Worm (Caenorhabditis elegans): ENCODE data around the gene pwp-1.
A peak's percentile ranks its signal among the peaks of the same experiment; 100 is the strongest.

pwp-1 gene

DNA sequence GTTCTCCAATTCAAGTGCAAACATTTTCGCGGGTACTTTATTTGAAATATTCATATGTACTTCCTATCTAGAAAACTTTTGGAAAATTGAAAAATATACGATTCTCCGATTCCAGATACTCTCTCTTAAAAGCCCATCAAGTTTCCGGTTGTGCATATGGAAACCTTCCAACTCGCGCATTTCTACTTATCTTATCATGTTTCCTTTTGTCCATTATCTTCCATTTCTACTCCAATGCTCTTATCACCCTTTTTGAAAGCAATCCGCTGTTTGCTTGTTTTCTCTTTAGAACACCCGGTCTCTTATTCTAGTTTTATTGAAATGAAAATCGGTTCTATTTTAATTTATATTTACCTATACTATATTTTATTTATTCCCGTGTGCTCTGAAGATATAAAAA lies 14.7 kb downstream of the pwp-1 start, which contains the start of gene C48D1.5:
TSS of gene C48D1.5 (plus strand) at position 301 of the 400 bp plus-strand sequence.
- TF ChIP-seq klf-2 (GFP tag; conservative IDR thresholded peaks at IDR 0.05) (no peak), ref-1 (GFP tag; conservative IDR thresholded peaks at IDR 0.05) (no peak), tab-1 (GFP tag; IDR thresholded peaks at IDR 0.05) (no peak), flt-1 (GFP tag; IDR thresholded peaks at IDR 0.05) (no peak), ztf-23 (GFP tag; IDR thresholded peaks at IDR 0.05) (no peak), ztf-29 (GFP tag; IDR thresholded peaks at IDR 0.05) (no peak), med-1 (GFP tag; optimal IDR thresholded peaks at IDR 0.05; ENCODE audit: insufficient read depth) (no peak), T22C8.4 (GFP tag; IDR thresholded peaks at IDR 0.05) (no peak), cog-1 (tag; optimal IDR thresholded peaks at IDR 0.05) (no peak)

DNA sequence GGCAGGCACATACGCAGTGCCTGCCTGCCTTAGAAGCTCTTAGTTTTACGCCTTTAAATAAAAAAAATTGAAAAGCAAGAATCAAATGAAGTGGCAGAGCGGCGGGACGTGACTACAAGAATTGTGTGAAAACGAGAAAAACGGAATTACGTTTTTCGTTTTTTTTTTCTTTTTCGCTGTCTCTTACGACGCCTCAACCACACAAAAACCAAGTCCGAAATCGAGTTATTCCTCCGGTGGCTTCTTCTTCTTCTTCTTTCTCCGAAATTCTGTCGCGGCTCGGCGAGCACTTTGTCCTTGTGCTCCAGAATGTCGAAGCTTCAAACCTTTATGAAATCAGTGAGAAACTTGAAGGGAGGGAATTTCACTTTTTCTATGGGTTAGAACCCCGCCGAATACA lies 15.8 kb downstream of the pwp-1 start:
- no peak for TF ChIP-seq T22C8.4 (GFP tag; IDR thresholded peaks at IDR 0.05)

DNA sequence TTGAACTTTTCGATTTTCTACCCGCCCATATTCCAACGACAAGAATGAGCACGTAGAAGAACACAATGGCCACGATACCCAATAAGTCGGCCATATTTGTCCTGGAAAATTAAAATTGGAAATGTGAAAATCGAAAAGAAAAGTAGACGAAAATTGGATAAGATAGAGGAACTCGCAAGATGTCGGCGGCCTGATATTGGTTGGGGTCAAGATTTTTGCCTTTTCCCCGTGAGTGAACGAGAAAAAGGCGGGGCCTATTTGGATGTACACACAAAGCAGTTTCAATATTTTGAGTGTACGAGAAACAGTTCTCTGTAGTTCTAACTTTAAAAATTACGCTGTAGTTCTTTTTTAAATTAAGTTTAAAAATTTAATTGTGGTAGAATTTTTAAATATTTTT lies 21.9 kb downstream of the pwp-1 start, which contains the start of gene cho-1:
TSS of gene cho-1 (minus strand) at position 101 of the 400 bp plus-strand sequence.
- no peak for TF ChIP-seq cog-1 (tag; optimal IDR thresholded peaks at IDR 0.05)
- TF ChIP-seq T22C8.4 (GFP tag; IDR thresholded peaks at IDR 0.05): no peak
- TF ChIP-seq med-1 (GFP tag; optimal IDR thresholded peaks at IDR 0.05; ENCODE audit: insufficient read depth): no peak
- no peak for TF ChIP-seq ref-1 (GFP tag; conservative IDR thresholded peaks at IDR 0.05)
- TF ChIP-seq ztf-23 (GFP tag; IDR thresholded peaks at IDR 0.05): no peak
- TF ChIP-seq klf-2 (GFP tag; conservative IDR thresholded peaks at IDR 0.05): no peak
- no peak for TF ChIP-seq tab-1 (GFP tag; IDR thresholded peaks at IDR 0.05)
- no peak for TF ChIP-seq ztf-29 (GFP tag; IDR thresholded peaks at IDR 0.05)
- no peak for TF ChIP-seq flt-1 (GFP tag; IDR thresholded peaks at IDR 0.05)

DNA sequence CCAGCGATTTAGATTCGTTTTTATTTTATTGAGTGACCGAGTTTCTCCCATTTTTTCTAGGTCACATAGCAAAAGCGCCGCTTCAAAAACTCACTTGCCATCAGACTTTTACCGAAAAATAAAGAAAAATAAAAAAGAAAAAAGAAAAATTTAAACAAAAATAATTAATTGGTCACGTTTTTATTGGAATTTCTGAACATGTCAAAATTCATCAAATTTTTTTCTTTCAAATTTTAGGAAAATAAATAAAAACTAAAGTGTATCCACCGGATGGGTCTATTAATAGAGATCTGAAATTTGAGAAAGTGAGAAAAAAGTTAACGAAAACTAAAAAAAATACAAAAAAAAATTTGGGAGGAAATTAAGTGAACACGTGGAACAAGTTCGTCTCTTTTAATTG lies 26.8 kb downstream of the pwp-1 start, which contains the start of gene C48D1.9:
TSS of gene C48D1.9 (minus strand) at position 101 of the 400 bp plus-strand sequence.
- TF ChIP-seq med-1 (GFP tag; optimal IDR thresholded peaks at IDR 0.05; ENCODE audit: insufficient read depth) (no peak), tab-1 (GFP tag; IDR thresholded peaks at IDR 0.05) (no peak), ztf-23 (GFP tag; IDR thresholded peaks at IDR 0.05) (no peak), cog-1 (tag; optimal IDR thresholded peaks at IDR 0.05) (no peak), klf-2 (GFP tag; conservative IDR thresholded peaks at IDR 0.05) (no peak), flt-1 (GFP tag; IDR thresholded peaks at IDR 0.05) (no peak), T22C8.4 (GFP tag; IDR thresholded peaks at IDR 0.05) (no peak), ref-1 (GFP tag; conservative IDR thresholded peaks at IDR 0.05) (no peak), ztf-29 (GFP tag; IDR thresholded peaks at IDR 0.05) (no peak)

DNA sequence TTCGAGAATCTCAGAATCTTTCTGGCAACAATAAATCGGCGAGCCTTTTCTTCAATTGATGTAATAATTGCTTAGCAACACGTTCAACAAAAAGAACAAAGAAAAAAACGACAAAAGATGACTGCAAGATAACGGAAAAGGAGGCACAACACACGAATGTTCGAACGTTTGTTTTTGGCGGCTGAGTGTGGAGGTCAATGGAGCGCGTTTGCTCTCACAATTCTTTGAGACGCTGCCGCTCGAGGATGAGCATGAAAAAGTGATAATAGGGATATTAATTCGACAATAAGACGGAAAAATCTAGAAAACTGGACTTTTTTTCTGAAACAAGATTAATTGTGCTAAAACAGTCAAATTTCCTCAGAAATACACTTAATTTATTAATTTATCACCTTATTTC lies 30.5 kb downstream of the pwp-1 start:
- peak; percentile 21 for TF ChIP-seq cog-1 (tag; optimal IDR thresholded peaks at IDR 0.05)
- no peak for TF ChIP-seq klf-2 (GFP tag; conservative IDR thresholded peaks at IDR 0.05)

DNA sequence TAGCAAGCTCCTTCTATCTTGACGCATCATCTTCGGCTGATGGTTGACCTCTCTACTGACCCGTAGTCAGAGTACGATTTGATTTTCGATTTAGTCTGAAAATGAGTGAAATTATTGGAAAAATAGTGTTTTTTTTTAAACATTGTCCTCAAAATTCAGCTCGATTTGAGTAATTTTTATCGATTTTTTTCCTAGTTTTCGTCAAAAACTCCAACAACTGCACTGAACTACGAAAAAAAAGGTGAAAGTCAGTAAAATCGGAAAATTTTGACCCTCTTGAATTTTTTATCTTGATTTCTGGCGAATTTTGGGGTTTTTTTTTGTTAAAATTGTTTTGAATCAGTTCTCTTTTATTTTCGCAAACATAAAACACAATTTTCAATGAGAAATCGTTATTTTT lies 32.3 kb downstream of the pwp-1 start, which contains the start of gene ced-3:
TSS of gene ced-3 (minus strand) at position 101 of the 400 bp plus-strand sequence.
- TF ChIP-seq T22C8.4 (GFP tag; IDR thresholded peaks at IDR 0.05) (no peak), ref-1 (GFP tag; conservative IDR thresholded peaks at IDR 0.05) (no peak), ztf-29 (GFP tag; IDR thresholded peaks at IDR 0.05) (no peak), tab-1 (GFP tag; IDR thresholded peaks at IDR 0.05) (no peak), med-1 (GFP tag; optimal IDR thresholded peaks at IDR 0.05; ENCODE audit: insufficient read depth) (no peak), flt-1 (GFP tag; IDR thresholded peaks at IDR 0.05) (no peak), klf-2 (GFP tag; conservative IDR thresholded peaks at IDR 0.05) (no peak), cog-1 (tag; optimal IDR thresholded peaks at IDR 0.05) (no peak), ztf-23 (GFP tag; IDR thresholded peaks at IDR 0.05) (no peak)

DNA sequence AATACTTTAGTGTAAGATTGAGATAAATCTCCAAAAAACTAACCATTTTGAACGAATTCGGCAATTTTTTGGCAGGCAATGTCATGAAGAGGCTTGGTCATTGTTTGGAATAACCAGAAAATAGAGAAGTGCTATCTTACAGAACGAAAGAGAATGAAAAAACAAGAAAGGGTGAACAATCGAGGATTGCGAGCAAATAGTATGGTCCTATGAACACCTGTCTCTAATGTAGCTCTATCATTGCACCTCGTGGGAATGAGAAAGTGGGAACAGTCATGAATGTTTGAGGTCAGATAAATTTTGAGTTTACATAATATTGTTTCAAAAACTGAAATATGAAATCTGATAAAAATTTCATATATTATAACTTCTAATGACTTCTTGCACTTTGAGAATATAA lies 39.1 kb downstream of the pwp-1 start, which contains the start of gene C48D1.1:
TSS of gene C48D1.1 (minus strand) at position 101 of the 400 bp plus-strand sequence.
- no peak for TF ChIP-seq tab-1 (GFP tag; IDR thresholded peaks at IDR 0.05)
- TF ChIP-seq cog-1 (tag; optimal IDR thresholded peaks at IDR 0.05): no peak
- TF ChIP-seq ztf-23 (GFP tag; IDR thresholded peaks at IDR 0.05): no peak
- TF ChIP-seq med-1 (GFP tag; optimal IDR thresholded peaks at IDR 0.05; ENCODE audit: insufficient read depth): no peak
- no peak for TF ChIP-seq klf-2 (GFP tag; conservative IDR thresholded peaks at IDR 0.05)
- no peak for TF ChIP-seq ztf-29 (GFP tag; IDR thresholded peaks at IDR 0.05)
- no peak for TF ChIP-seq flt-1 (GFP tag; IDR thresholded peaks at IDR 0.05)
- TF ChIP-seq T22C8.4 (GFP tag; IDR thresholded peaks at IDR 0.05): no peak
- no peak for TF ChIP-seq ref-1 (GFP tag; conservative IDR thresholded peaks at IDR 0.05)

DNA sequence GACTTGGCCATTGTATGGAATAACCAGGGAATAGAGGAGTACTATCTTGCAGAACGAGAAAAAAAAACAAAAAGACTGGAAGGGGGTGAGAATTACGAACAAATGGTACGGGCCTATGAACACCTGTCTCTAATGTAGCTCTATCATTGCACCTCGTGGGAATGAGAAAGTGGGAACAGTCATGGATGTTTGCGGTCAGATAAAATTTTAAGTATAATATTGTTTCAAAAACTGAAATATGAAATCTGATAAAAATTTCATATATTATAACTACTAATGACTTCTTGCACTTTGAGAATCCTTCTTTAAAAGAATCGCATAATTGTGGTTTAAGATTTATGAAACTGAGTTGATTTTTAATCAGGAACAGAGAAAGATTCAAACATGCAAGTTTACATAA lies 43.1 kb downstream of the pwp-1 start, which contains the start of gene F58D2.5:
TSS of gene F58D2.5 (minus strand) at position 101 of the 400 bp plus-strand sequence.
- no peak for TF ChIP-seq ref-1 (GFP tag; conservative IDR thresholded peaks at IDR 0.05)
- no peak for TF ChIP-seq klf-2 (GFP tag; conservative IDR thresholded peaks at IDR 0.05)
- TF ChIP-seq tab-1 (GFP tag; IDR thresholded peaks at IDR 0.05): no peak
- TF ChIP-seq T22C8.4 (GFP tag; IDR thresholded peaks at IDR 0.05): no peak
- TF ChIP-seq flt-1 (GFP tag; IDR thresholded peaks at IDR 0.05): no peak
- TF ChIP-seq ztf-29 (GFP tag; IDR thresholded peaks at IDR 0.05): no peak
- TF ChIP-seq cog-1 (tag; optimal IDR thresholded peaks at IDR 0.05): no peak
- no peak for TF ChIP-seq med-1 (GFP tag; optimal IDR thresholded peaks at IDR 0.05; ENCODE audit: insufficient read depth)
- TF ChIP-seq ztf-23 (GFP tag; IDR thresholded peaks at IDR 0.05): no peak

DNA sequence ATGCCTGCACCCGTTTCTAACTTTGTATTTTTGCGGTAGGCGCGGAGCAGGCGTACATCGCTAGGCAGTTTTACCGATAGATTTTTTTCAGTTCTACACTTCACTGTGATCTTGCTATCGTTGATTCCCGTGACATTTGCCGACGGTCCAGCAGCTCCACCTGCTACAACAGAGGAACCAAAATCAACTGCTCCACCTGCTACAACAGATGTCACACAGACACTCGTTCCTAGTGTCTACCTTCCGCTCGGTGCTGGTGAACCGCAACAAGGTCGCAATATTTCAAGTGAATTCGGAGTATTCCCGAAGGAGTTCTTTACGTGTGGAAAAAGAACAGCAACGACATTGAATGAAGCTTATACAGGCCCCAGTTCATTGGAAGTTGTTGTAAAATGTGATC lies 46.3 kb downstream of the pwp-1 start:
- TF ChIP-seq med-1 (GFP tag; optimal IDR thresholded peaks at IDR 0.05; ENCODE audit: insufficient read depth) (no peak), tab-1 (GFP tag; IDR thresholded peaks at IDR 0.05) (no peak), klf-2 (GFP tag; conservative IDR thresholded peaks at IDR 0.05) (no peak), flt-1 (GFP tag; IDR thresholded peaks at IDR 0.05) (no peak), T22C8.4 (GFP tag; IDR thresholded peaks at IDR 0.05) (no peak), cog-1 (tag; optimal IDR thresholded peaks at IDR 0.05) (no peak), ref-1 (GFP tag; conservative IDR thresholded peaks at IDR 0.05) (no peak)

DNA sequence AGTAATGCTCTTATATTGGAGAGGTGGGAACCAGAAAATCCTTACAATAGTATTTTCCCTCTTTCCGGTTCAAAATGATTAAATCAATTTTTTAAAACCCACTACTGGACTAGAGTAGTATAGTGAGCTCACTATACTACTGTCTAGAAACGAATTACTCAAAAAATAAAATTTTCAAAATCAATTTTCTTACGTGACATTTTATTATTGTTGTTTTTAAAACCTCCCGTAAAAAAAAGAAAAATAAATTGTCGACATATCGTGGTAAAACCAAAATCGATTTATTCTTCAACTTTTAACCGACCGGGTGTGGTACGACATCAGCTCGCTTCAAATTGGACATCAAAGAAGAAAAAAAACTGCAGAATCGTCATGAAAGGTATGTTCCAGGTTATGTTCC lies 46.9 kb downstream of the pwp-1 start, which contains the start of gene F58D2.2:
TSS of gene F58D2.2 (plus strand) at position 301 of the 400 bp plus-strand sequence.
- no peak for TF ChIP-seq klf-2 (GFP tag; conservative IDR thresholded peaks at IDR 0.05)
- no peak for TF ChIP-seq flt-1 (GFP tag; IDR thresholded peaks at IDR 0.05)
- no peak for TF ChIP-seq ztf-29 (GFP tag; IDR thresholded peaks at IDR 0.05)
- TF ChIP-seq ztf-23 (GFP tag; IDR thresholded peaks at IDR 0.05): no peak
- no peak for TF ChIP-seq T22C8.4 (GFP tag; IDR thresholded peaks at IDR 0.05)
- TF ChIP-seq ref-1 (GFP tag; conservative IDR thresholded peaks at IDR 0.05): no peak
- no peak for TF ChIP-seq med-1 (GFP tag; optimal IDR thresholded peaks at IDR 0.05; ENCODE audit: insufficient read depth)
- no peak for TF ChIP-seq cog-1 (tag; optimal IDR thresholded peaks at IDR 0.05)
- TF ChIP-seq tab-1 (GFP tag; IDR thresholded peaks at IDR 0.05): no peak

Data from whole organism, midembryonic.